Fruit fly (Drosophila melanogaster): ENCODE measurements around the gene CstF64.

DNA sequence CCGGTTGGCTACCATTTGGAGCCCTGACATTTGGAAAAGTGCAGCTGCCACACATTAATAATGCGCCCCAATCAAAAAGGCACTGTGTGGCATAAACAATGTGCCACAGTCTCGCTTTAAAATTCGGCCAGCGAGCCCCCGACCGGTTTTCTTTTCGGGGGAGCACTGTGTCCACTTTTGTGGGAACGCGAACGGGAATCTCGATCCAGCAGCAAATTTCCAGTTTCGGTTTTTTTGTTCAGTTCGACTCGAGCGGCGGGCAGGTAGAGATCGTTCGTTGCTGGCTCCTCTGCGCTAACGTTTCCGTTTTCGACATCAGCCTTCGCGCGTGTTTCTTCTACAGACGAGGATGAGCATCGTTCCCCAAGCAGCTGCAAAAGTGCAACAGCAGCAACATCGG, 9.7 kb downstream of the CstF64 start, which contains the start of gene CG7702:
- no peak for TF ChIP-seq woc (GFP tag; optimal IDR thresholded peaks at IDR 0.05)
- no peak for TF ChIP-seq sv (GFP tag; optimal IDR thresholded peaks at IDR 0.05)
- no peak for TF ChIP-seq dl (GFP tag; optimal IDR thresholded peaks at IDR 0.05; ENCODE audit: insufficient read depth in 1 of 2, partially characterized antibody in 2 of 2)
- no peak for TF ChIP-seq CG9705 (GFP tag; optimal IDR thresholded peaks at IDR 0.05)
- no peak for TF ChIP-seq ey (GFP tag; optimal IDR thresholded peaks at IDR 0.05)
- TF ChIP-seq pan (optimal IDR thresholded peaks at IDR 0.05) = no peak
- TF ChIP-seq fru (GFP tag; optimal IDR thresholded peaks at IDR 0.05) = no peak
